Fruit fly (Drosophila melanogaster): ENCODE measurements around the gene CG13299.

Gene CG13299

DNA sequence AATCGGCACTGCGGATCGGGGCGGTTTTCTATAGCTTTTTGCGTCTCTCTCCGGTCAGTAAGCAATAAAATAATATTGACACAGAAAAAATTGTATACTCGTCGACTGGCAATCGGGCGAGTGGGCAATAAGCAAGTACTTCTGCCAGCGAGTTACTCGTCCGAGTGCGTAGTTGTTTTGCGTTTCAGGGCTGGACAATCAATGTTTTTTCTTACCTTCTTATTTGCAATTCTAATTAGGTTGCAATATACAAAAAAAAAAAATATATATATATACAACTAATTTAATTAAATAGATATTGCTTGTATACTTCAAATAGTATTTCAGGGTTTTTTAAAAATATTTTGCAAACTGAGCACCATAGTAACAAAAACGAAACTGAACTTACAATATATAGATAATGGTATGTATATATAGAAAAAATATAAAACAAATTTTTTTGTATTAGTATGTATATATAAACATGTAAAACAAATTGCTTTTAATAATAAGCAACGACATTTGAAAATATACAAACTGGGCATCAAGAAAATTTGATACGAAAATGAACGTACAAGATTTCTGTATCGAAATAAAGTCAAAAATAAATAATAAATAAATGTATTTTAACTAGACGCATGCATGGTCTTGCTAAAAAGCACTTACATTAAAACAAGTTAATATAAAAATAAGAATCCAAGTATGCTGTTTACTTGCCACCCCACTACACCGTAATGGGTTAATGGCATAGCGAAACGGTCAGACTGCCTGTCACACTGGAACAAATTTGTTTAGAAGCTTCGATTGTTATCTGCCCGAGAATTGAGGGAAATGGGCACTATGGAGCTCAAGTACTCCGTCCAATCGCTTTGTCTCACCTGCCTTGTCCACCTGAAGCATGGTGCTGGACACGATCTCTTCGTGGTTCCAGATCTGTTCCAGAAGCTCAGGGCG lies 42.9 kb downstream of the CG13299 start, which contains the start of the genes D19A and CG7386 (continued):
- peak; percentile 46 for TF ChIP-seq Ets21C (GFP tag; optimal IDR thresholded peaks at IDR 0.05)
- TF ChIP-seq dac (GFP tag; optimal IDR thresholded peaks at IDR 0.05) = no peak
- TF ChIP-seq eg (GFP tag; IDR thresholded peaks at IDR 0.05) = peak; percentile 53; the same call in 2 of the 3 replicates
- TF ChIP-seq fkh (GFP tag; optimal IDR thresholded peaks at IDR 0.05) = peak; percentile 89
- peak; percentile 71 for TF ChIP-seq Hr39 (GFP tag; optimal IDR thresholded peaks at IDR 0.05)
- peak; percentile 69 for TF ChIP-seq pdm3 (GFP tag; optimal IDR thresholded peaks at IDR 0.05)
- TF ChIP-seq CG8319 (GFP tag; optimal IDR thresholded peaks at IDR 0.05) = no peak
- TF ChIP-seq fd85E (GFP tag; optimal IDR thresholded peaks at IDR 0.05) = no peak
- TF ChIP-seq fd59A (GFP tag; optimal IDR thresholded peaks at IDR 0.05) = peak; percentile 1
- no peak for TF ChIP-seq vri (GFP tag; optimal IDR thresholded peaks at IDR 0.05)
- TF ChIP-seq OdsH (GFP tag; optimal IDR thresholded peaks at IDR 0.05) = peak; percentile 37
- peak; percentile 42 for TF ChIP-seq CG3032 (tag; optimal IDR thresholded peaks at IDR 0.05)
- no peak for TF ChIP-seq Sox102F (GFP tag; optimal IDR thresholded peaks at IDR 0.05)
- TF ChIP-seq Ets96B (tag; optimal IDR thresholded peaks at IDR 0.05) = peak; percentile 11
- peak; percentile 59 for TF ChIP-seq Met (GFP tag; optimal IDR thresholded peaks at IDR 0.05)
- no peak for TF ChIP-seq spab (GFP tag; optimal IDR thresholded peaks at IDR 0.05)
- TF ChIP-seq CG11762 (GFP tag; optimal IDR thresholded peaks at IDR 0.05; ENCODE audit: insufficient read depth) = peak; percentile 25

- TF ChIP-seq CG34406 (GFP tag; optimal IDR thresholded peaks at IDR 0.05) (peak; percentile 83), CG10631 (GFP tag; optimal IDR thresholded peaks at IDR 0.05) (peak; percentile 88), CG9139 (GFP tag; optimal IDR thresholded peaks at IDR 0.05) (peak; percentile 69), Eip78C (GFP tag) (peak; percentile 96), CG11762 (GFP tag; optimal IDR thresholded peaks at IDR 0.05; ENCODE audit: insufficient read depth) (peak; percentile 69), Hr38 (GFP tag; optimal IDR thresholded peaks at IDR 0.05) (no peak), salr (GFP tag; optimal IDR thresholded peaks at IDR 0.05) (peak; percentile 76 to 80), CG6854 (GFP tag; optimal IDR thresholded peaks at IDR 0.05) (peak; percentile 65), CG16779 (tag; optimal IDR thresholded peaks at IDR 0.05) (peak; percentile 81), CG6808 (GFP tag; optimal IDR thresholded peaks at IDR 0.05) (peak; percentile 76), ss (GFP tag; optimal IDR thresholded peaks at IDR 0.05) (no peak), CG6276 (GFP tag; optimal IDR thresholded peaks at IDR 0.05) (peak; percentile 36), Smox (GFP tag; optimal IDR thresholded peaks at IDR 0.05) (peak; percentile 83), OdsH (GFP tag; optimal IDR thresholded peaks at IDR 0.05) (peak; percentile 91), CG6792 (GFP tag; optimal IDR thresholded peaks at IDR 0.05) (peak; percentile 85), Sox102F (GFP tag; optimal IDR thresholded peaks at IDR 0.05) (peak; percentile 88), svp (GFP tag) (peak; percentile 92), dsx (GFP tag; optimal IDR thresholded peaks at IDR 0.05; ENCODE audit: poor library complexity, severe bottlenecking) (peak; percentile 77), CG7368 (GFP tag; optimal IDR thresholded peaks at IDR 0.05) (peak; percentile 91), CG6163 (GFP tag; IDR thresholded peaks at IDR 0.05) (peak; percentile 91), lz (GFP tag; optimal IDR thresholded peaks at IDR 0.05) (peak; percentile 83), fkh (GFP tag; optimal IDR thresholded peaks at IDR 0.05) (peak; percentile 89), CG15336 (GFP tag; IDR thresholded peaks at IDR 0.05) (peak; percentile 91), topi (GFP tag; optimal IDR thresholded peaks at IDR 0.05) (peak; percentile 83), Met (GFP tag; optimal IDR thresholded peaks at IDR 0.05) (peak; percentile 85), Ets96B (tag; optimal IDR thresholded peaks at IDR 0.05) (peak; percentile 83), CG11902 (GFP tag; optimal IDR thresholded peaks at IDR 0.05) (peak; percentile 68), CG8319 (GFP tag; optimal IDR thresholded peaks at IDR 0.05) (peak; percentile 77), Gug (GFP tag; IDR thresholded peaks at IDR 0.05) (peak; percentile 72), fd85E (GFP tag; optimal IDR thresholded peaks at IDR 0.05) (peak; percentile 51), achi (GFP tag; optimal IDR thresholded peaks at IDR 0.05) (peak; percentile 90), Eip93F (GFP tag; optimal IDR thresholded peaks at IDR 0.05) (peak; percentile 80), eg (GFP tag; IDR thresholded peaks at IDR 0.05) (peak; percentile 92), Hr4 (GFP tag; optimal IDR thresholded peaks at IDR 0.05) (peak; percentile 93), CG8632 (GFP tag; optimal IDR thresholded peaks at IDR 0.05) (peak; percentile 82), CG8119 (GFP tag; IDR thresholded peaks at IDR 0.05) (peak; percentile 91), CG4318 (GFP tag; optimal IDR thresholded peaks at IDR 0.05) (peak; percentile 71), fd59A (GFP tag; optimal IDR thresholded peaks at IDR 0.05) (peak; percentile 71), Lpt (GFP tag; optimal IDR thresholded peaks at IDR 0.05) (peak; percentile 85)
Measured at dm6 chr3L:6184884-6185438, 47.2 kb downstream of the CG13299 start, which contains the start of the genes D19B and CG43293. TSS of gene D19B (minus strand) at chr3L:6184920. TSS of gene CG43293 (plus strand) at chr3L:6185189.

All from whole organism, prepupa.